Worm (Caenorhabditis elegans) whole organism, L4 larva: ENCODE results near the gene D1044.1.

Experiments
- nhr-76 ChIP-seq: fragments of 150-350 bp; optimal IDR thresholded peaks from 2 replicates; lab custom pipeline; 2014; ENCODE audit warnings: missing biosample characterization, missing genetic modification characterization
- zfp-3 ChIP-seq: fragments of 200-800 bp; sonication (Bioruptor generic); conservative IDR thresholded peaks from 2 replicates; pipeline ENCODE4 v1.3.6; 2022; ENCODE audit warnings: missing genetic modification reagents, missing genetic modification characterization, missing compliant biosample characterization

- TF ChIP-seq nhr-76 (tag; lab: Kevin White, UChicago) (no peak), zfp-3 (GFP tag; lab: Robert Waterston, UW) (no peak)
Measured at ce11 chrIII:5594350-5594749, 50.3 kb downstream of the D1044.1 start.
